Worm (Caenorhabditis elegans) whole organism, early embryonic: Measurements from ENCODE around the gene Y41E3.6.
"Not testable (repeated sequence)": the region's sequence is repeated elsewhere in the genome, so short reads cannot be mapped to it uniquely, and the experiment has no call there.

Source experiments
- B0310.2 ChIP-seq: sonication (generic microtip); optimal IDR thresholded peaks from 2 replicates; lab custom pipeline; 2016; ENCODE audit warnings: mild to moderate bottlenecking, missing genetic modification characterization, missing compliant biosample characterization
- F13C5.2 ChIP-seq: sonication (generic microtip); optimal IDR thresholded peaks from 2 replicates; lab custom pipeline; 2017; ENCODE audit warnings: mild to moderate bottlenecking, missing genetic modification characterization, inconsistent platforms, missing compliant biosample characterization
- aly-1 ChIP-seq: sonication (generic microtip); optimal IDR thresholded peaks from 2 replicates; lab custom pipeline; 2016; ENCODE audit warnings: missing genetic modification characterization, missing compliant biosample characterization
- ama-1 ChIP-seq: fragments of 150-350 bp; optimal IDR thresholded peaks from 2 replicates; lab custom pipeline; 2014
- ceh-13 ChIP-seq: fragments of 200-800 bp; sonication (Bioruptor generic); optimal IDR thresholded peaks from 2 replicates; lab custom pipeline; 2018; ENCODE audit warnings: mild to moderate bottlenecking, missing genetic modification characterization, missing compliant biosample characterization
- ceh-36 ChIP-seq: sonication (generic microtip); optimal IDR thresholded peaks from 2 replicates; lab custom pipeline; 2016; ENCODE audit warnings: missing genetic modification characterization, inconsistent platforms, missing compliant biosample characterization
- ets-7 ChIP-seq: sonication (generic microtip); optimal IDR thresholded peaks from 2 replicates; lab custom pipeline; 2016; ENCODE audit warnings: missing genotype, missing genetic modification characterization, missing compliant biosample characterization
- flt-1 ChIP-seq: fragments of 200-800 bp; sonication (Bioruptor generic); IDR thresholded peaks from 2 replicates; pipeline ENCODE4 v1.3.6; 2022; ENCODE audit warnings: missing genetic modification characterization, missing compliant biosample characterization
- hmbx-1 ChIP-seq: sonication (generic microtip); optimal IDR thresholded peaks from 2 replicates; lab custom pipeline; 2016; ENCODE audit warnings: mild to moderate bottlenecking, missing genetic modification characterization, missing compliant biosample characterization
- hmg-4 ChIP-seq: fragments of 200-800 bp; sonication (Bioruptor generic); optimal IDR thresholded peaks from 2 replicates; lab custom pipeline; 2018; ENCODE audit warnings: mild to moderate bottlenecking, missing genetic modification characterization, missing compliant biosample characterization
- hnd-1 ChIP-seq: sonication (generic microtip); optimal IDR thresholded peaks from 2 replicates; lab custom pipeline; 2016; ENCODE audit warnings: missing genetic modification characterization, missing compliant biosample characterization
- pes-1 ChIP-seq: fragments of 200-800 bp; sonication (Bioruptor generic); IDR thresholded peaks from 2 replicates; pipeline ENCODE4 v1.3.6; 2022; ENCODE audit warnings: missing genetic modification reagents, missing genetic modification characterization, missing compliant biosample characterization
- scrt-1 ChIP-seq: fragments of 200-800 bp; sonication (Bioruptor generic); IDR thresholded peaks from 2 replicates; pipeline ENCODE4 v1.3.6; 2022; ENCODE audit warnings: missing genetic modification characterization, missing compliant biosample characterization
- sea-1 ChIP-seq: fragments of 200-800 bp; sonication (Bioruptor generic); conservative IDR thresholded peaks from 2 replicates; pipeline ENCODE4 v1.3.6; 2022; ENCODE audit warnings: missing genetic modification characterization, missing compliant biosample characterization
- tbx-11 ChIP-seq: fragments of 200-800 bp; sonication (Bioruptor generic); IDR thresholded peaks from 2 replicates; pipeline ENCODE4 v1.3.6; 2022; ENCODE audit warnings: missing genetic modification characterization, missing compliant biosample characterization
- tbx-37 ChIP-seq: fragments of 200-800 bp; sonication (Bioruptor generic); conservative IDR thresholded peaks from 2 replicates; pipeline ENCODE4 v1.3.6; 2022; ENCODE audit warnings: missing genetic modification reagents, missing genetic modification characterization, missing compliant biosample characterization
- tra-4 ChIP-seq: sonication (generic microtip); optimal IDR thresholded peaks from 2 replicates; lab custom pipeline; 2017; ENCODE audit warnings: missing genetic modification characterization, missing compliant biosample characterization

Gene Y41E3.6

DNA sequence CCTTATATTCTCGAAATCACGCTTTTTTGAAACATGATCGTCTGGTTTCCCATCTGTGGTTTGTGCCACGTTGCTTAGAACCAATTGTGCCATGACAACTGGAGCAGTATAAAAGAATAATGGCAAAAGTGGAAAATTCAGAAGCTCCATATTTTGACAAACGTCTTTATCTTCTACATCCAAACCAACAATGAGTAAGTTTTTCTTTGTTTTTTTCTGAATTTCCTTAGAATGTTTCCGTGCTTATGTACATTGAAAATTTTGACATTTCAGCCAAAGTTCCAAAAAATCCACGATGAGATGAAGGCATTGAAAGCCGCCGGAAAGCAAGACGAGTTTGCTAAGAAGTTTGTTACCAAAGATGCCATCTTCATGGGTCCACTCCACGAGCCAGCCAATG is at the start of gene Y41E3.6:
Gene Y41E3.6, plus strand, starts transcription at position 301 of the 400 bp plus-strand sequence.
- not testable (repeated sequence) for TF ChIP-seq hnd-1; scrt-1; ama-1 (lab: Kevin White, UChicago)

DNA sequence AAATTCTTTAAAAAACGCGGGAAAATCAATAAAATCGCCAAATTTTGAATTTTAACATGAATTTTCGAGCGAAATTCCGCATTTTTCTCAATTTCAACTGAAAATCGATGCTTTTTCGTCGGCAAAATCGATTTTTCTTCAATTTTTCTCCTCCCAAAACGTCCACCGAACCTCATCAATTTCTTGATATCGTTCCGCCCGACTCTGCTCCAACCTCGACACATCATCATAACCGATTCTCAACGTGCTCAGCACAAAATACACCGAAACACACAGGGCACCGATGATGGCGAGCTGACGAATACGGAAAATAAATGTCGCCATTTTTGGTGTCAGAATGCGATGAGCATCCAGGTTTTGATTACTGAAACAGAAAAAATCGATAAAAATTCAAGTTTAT is 48.0 kb upstream of the Y41E3.6 start, which contains the start of gene Y41E3.1:
Gene Y41E3.1, minus strand, starts transcription at position 324 of the 400 bp plus-strand sequence.
- no peak for TF ChIP-seq B0310.2 (tag; lab: Kevin White, UChicago)
- TF ChIP-seq tbx-11 (GFP tag; lab: Robert Waterston, UW) = no peak
- TF ChIP-seq sea-1 (GFP tag; lab: Robert Waterston, UW) = no peak
- TF ChIP-seq ets-7 (tag; lab: Kevin White, UChicago) = no peak
- no peak for TF ChIP-seq hmbx-1 (tag; lab: Kevin White, UChicago)
- no peak for TF ChIP-seq pes-1 (GFP tag; lab: Robert Waterston, UW)
- TF ChIP-seq flt-1 (GFP tag; lab: Robert Waterston, UW) = no peak
- TF ChIP-seq ceh-13 (GFP tag; lab: Kevin White, UChicago) = no peak
- TF ChIP-seq ceh-36 (tag; lab: Kevin White, UChicago) = no peak
- TF ChIP-seq F13C5.2 = no peak
- no peak for TF ChIP-seq tbx-37
- no peak for TF ChIP-seq hmg-4 (GFP tag; lab: Kevin White, UChicago)
- TF ChIP-seq aly-1 (tag; lab: Kevin White, UChicago) = no peak
- TF ChIP-seq ama-1 (lab: Kevin White, UChicago) = no peak
- no peak for TF ChIP-seq tra-4

DNA sequence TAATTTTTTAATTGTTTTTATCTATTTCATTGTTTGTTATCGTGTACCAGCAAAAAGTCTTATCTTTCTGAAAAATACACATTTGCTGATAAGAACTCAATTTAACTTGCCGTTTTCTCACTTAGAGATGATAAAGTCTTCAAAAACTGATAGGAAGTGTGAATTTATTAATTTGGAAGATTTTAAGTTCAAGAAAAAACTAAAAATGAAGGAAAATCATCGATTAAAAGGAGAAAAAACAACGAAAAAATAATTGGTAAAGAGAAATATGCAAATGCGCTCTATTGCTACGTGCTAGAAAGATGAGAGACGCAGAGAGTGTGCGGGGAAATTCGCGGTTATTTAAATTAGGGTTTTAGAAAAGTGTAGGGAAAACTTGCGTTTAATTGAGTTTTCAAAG is 47.2 kb upstream of the Y41E3.6 start:
- TF ChIP-seq F13C5.2 (peak; percentile 31), hmg-4 (GFP tag; lab: Kevin White, UChicago) (no peak), hnd-1 (no peak), B0310.2 (tag; lab: Kevin White, UChicago) (no peak), hmbx-1 (tag; lab: Kevin White, UChicago) (no peak), flt-1 (GFP tag; lab: Robert Waterston, UW) (no peak), tbx-11 (GFP tag; lab: Robert Waterston, UW) (no peak), pes-1 (GFP tag; lab: Robert Waterston, UW) (no peak), tra-4 (no peak), aly-1 (tag; lab: Kevin White, UChicago) (no peak), sea-1 (GFP tag; lab: Robert Waterston, UW) (no peak), ama-1 (lab: Kevin White, UChicago) (no peak), scrt-1 (no peak), ceh-13 (GFP tag; lab: Kevin White, UChicago) (no peak), tbx-37 (peak; percentile 33; the same call in 1 of the 2 replicates)

DNA sequence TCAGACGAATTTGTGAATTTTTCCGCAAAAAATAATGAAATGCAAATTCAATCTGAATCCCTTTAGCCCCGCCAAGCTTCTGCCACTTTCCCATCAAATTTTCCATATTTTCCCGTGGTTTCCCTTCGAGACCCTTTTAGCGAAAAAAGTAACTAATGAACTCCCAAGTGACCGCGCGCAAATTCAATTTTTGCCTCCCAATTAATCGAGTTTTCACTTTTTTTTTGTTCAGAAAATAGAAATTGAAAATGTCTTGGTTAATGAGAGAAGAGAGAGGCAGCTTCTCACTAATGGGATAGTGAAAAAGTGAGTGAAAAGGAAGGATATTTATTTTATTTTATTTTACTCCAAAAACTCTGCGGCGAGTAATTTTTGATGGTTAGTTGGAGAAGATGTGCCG is 46.5 kb upstream of the Y41E3.6 start:
- TF ChIP-seq aly-1 (tag; lab: Kevin White, UChicago) (no peak), hmbx-1 (tag; lab: Kevin White, UChicago) (no peak), tbx-11 (GFP tag; lab: Robert Waterston, UW) (no peak), ceh-13 (GFP tag; lab: Kevin White, UChicago) (no peak), tra-4 (no peak)

DNA sequence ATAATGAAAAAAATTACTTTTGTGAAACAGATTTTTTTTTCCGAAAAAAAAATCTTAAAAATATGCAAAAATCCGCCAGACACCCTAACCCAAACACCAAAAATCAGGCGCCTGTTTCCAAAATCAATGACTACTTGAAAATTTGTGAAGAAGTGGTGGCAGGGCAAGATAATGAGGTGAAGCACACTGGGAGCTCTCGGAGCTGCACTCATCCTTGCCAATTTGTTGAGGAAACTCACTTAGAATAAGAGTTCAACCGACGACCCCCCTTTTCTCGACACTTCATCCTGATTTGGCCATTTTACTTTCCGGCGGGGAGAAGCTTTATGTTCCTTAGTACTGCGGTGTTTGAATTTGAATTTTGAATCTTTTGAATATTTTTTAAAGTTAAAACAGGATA is 28.4 kb upstream of the Y41E3.6 start:
- no peak for TF ChIP-seq aly-1 (tag; lab: Kevin White, UChicago)
- no peak for TF ChIP-seq tra-4
- no peak for TF ChIP-seq tbx-11 (GFP tag; lab: Robert Waterston, UW)
- no peak for TF ChIP-seq B0310.2 (tag; lab: Kevin White, UChicago)
- no peak for TF ChIP-seq F13C5.2
- TF ChIP-seq ets-7 (tag; lab: Kevin White, UChicago) = no peak
- TF ChIP-seq hmbx-1 (tag; lab: Kevin White, UChicago) = no peak
- no peak for TF ChIP-seq tbx-37
- no peak for TF ChIP-seq flt-1 (GFP tag; lab: Robert Waterston, UW)
- TF ChIP-seq sea-1 (GFP tag; lab: Robert Waterston, UW) = no peak
- TF ChIP-seq ceh-13 (GFP tag; lab: Kevin White, UChicago) = no peak
- TF ChIP-seq pes-1 (GFP tag; lab: Robert Waterston, UW) = no peak
- no peak for TF ChIP-seq hmg-4 (GFP tag; lab: Kevin White, UChicago)
- no peak for TF ChIP-seq hnd-1
- TF ChIP-seq ama-1 (lab: Kevin White, UChicago) = no peak
- no peak for TF ChIP-seq ceh-36 (tag; lab: Kevin White, UChicago)
- no peak for TF ChIP-seq scrt-1

DNA sequence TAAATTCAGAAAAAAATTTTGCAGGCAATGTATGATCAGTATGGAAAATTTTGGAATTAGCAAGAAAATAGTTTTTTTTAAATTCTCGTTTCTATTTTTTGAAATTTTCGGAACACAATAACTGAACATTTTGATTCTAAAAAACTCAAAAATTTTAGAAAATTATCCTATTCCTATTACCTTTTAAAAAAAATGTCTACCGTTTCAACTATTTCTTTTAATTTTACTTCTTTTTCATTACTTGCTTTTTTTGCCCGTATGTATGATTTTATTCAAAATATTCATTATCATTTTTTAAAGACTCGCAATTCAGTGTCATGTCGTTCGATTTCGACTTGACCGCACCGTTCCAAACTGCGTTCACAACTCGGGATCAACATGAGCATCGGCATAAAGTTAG is 25.3 kb upstream of the Y41E3.6 start, which contains the start of gene atln-2:
Gene atln-2, plus strand, starts transcription at position 301 of the 400 bp plus-strand sequence.
- TF ChIP-seq ceh-13 (GFP tag; lab: Kevin White, UChicago) (no peak), hnd-1 (no peak)

DNA sequence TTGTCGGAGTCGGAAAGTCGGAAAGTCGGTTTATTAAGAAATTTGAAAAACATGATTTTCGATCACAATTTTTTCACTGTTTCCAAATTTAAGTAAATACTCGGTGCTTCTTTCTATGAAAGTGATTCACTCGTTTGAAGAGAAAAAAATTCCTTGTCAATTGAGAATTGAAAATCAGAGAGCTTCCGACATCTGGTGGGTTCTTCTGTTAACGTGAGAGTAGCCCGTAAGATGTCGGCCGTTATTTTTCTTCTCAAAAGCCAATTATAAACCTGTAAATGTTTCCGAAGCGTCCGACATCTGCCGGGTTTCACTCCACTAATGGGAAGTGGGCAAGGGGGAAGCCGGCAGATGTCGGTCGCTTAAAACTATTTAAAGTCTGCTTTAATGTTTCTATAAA is 21.6 kb upstream of the Y41E3.6 start:
- TF ChIP-seq ets-7 (tag; lab: Kevin White, UChicago) (no peak), flt-1 (GFP tag; lab: Robert Waterston, UW) (no peak), aly-1 (tag; lab: Kevin White, UChicago) (no peak), scrt-1 (no peak), ceh-36 (tag; lab: Kevin White, UChicago) (no peak), ceh-13 (GFP tag; lab: Kevin White, UChicago) (no peak), ama-1 (lab: Kevin White, UChicago) (no peak)

DNA sequence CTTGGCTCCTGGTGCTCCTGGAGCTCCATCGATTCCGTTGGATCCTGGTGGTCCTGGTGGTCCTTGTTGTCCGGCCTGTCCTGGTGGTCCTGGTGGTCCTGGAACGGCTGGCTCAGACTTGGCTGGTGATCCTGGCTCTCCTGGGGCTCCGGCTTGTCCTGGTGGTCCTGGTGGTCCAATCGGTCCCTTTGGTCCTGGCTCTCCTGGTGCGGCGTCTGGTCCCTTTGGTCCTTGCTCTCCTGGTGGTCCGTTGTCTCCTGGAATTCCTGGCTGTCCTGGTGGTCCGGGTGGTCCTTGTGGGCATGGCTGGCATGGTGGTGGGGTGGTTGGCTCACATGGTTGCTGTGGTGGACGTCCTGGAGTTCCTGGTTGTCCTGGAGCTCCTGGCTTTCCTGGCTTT is 20.7 kb upstream of the Y41E3.6 start:
- TF ChIP-seq aly-1 (tag; lab: Kevin White, UChicago) (peak; percentile 45), ceh-13 (GFP tag; lab: Kevin White, UChicago) (no peak), flt-1 (GFP tag; lab: Robert Waterston, UW) (no peak)
